Fruit fly (Drosophila melanogaster) whole organism, embryonic: ENCODE results near the gene geko.

Experiments used
- Abd-B ChIP-seq: fragments of 200-800 bp; sonication (Bioruptor generic); optimal IDR thresholded peaks from 2 replicates; lab custom pipeline; 2018; ENCODE audit warnings: missing biosample characterization, mild to moderate bottlenecking, missing genetic modification characterization, moderate library complexity
- Adf1 ChIP-seq: fragments of 200-800 bp; sonication (Bioruptor generic); IDR thresholded peaks from 2 replicates; pipeline ENCODE4 v1.3.6; 2022; ENCODE audit warnings: missing biosample characterization, missing genetic modification characterization
- Antp ChIP-seq: fragments of 200-800 bp; sonication (Bioruptor generic); optimal IDR thresholded peaks from 3 replicates; lab custom pipeline; 2016; ENCODE audit warnings: missing biosample characterization, missing genetic modification characterization
- BtbVII ChIP-seq: fragments of 200-800 bp; sonication (Bioruptor generic); optimal IDR thresholded peaks from 3 replicates; lab custom pipeline; 2017; ENCODE audit warnings: missing biosample characterization, mild to moderate bottlenecking, missing genetic modification characterization
- CG10274 ChIP-seq: fragments of 200-800 bp; sonication (Bioruptor generic); optimal IDR thresholded peaks from 3 replicates; lab custom pipeline; 2017; ENCODE audit warnings: missing biosample characterization, mild to moderate bottlenecking, missing genetic modification characterization
- CG10543 ChIP-seq: fragments of 200-800 bp; sonication (Bioruptor generic); optimal IDR thresholded peaks from 3 replicates; lab custom pipeline; 2017; ENCODE audit warnings: missing biosample characterization, mild to moderate bottlenecking, missing genetic modification characterization, moderate library complexity
- CG12299 ChIP-seq: fragments of 200-800 bp; sonication (Bioruptor generic); optimal IDR thresholded peaks from 2 replicates; lab custom pipeline; 2018; ENCODE audit warnings: missing biosample characterization, mild to moderate bottlenecking, missing genetic modification characterization
- CG15073 ChIP-seq: fragments of 200-800 bp; sonication (Bioruptor generic); optimal IDR thresholded peaks from 2 replicates; lab custom pipeline; 2016; ENCODE audit warnings: missing biosample characterization, missing genetic modification characterization
- CG17385 ChIP-seq: fragments of 200-800 bp; sonication (Bioruptor generic); optimal IDR thresholded peaks from 3 replicates; lab custom pipeline; 2018; ENCODE audit warnings: missing biosample characterization, mild to moderate bottlenecking, missing genetic modification characterization
- CG3847 ChIP-seq: fragments of 200-800 bp; sonication (Bioruptor generic); IDR thresholded peaks from 2 replicates; pipeline ENCODE4 v1.3.6; 2022; ENCODE audit warnings: missing biosample characterization, missing genetic modification characterization
- CG4328 ChIP-seq: fragments of 200-800 bp; sonication (Bioruptor generic); optimal IDR thresholded peaks from 3 replicates; lab custom pipeline; 2017; ENCODE audit warnings: missing biosample characterization, missing genetic modification reagents, missing genetic modification characterization
- CG4424 ChIP-seq: fragments of 200-800 bp; sonication (Bioruptor generic); optimal IDR thresholded peaks from 3 replicates; lab custom pipeline; 2016; ENCODE audit warnings: missing biosample characterization, missing genetic modification characterization
- CG6813 ChIP-seq: fragments of 200-800 bp; sonication (Bioruptor generic); optimal IDR thresholded peaks from 2 replicates; lab custom pipeline; 2017; ENCODE audit warnings: missing biosample characterization, missing genetic modification characterization, mild to moderate bottlenecking, moderate library complexity, missing genetic modification reagents
- CG8388 ChIP-seq: fragments of 200-800 bp; sonication (Bioruptor generic); optimal IDR thresholded peaks from 2 replicates; lab custom pipeline; 2019; ENCODE audit warnings: missing biosample characterization, mild to moderate bottlenecking, missing genetic modification characterization, moderate library complexity
- CG9437 ChIP-seq: fragments of 200-800 bp; sonication (Bioruptor generic); optimal IDR thresholded peaks from 2 replicates; lab custom pipeline; 2018; ENCODE audit warnings: missing biosample characterization, mild to moderate bottlenecking, missing genetic modification characterization
- Chrac-16 ChIP-seq: fragments of 200-800 bp; sonication (Bioruptor generic); optimal IDR thresholded peaks from 3 replicates; lab custom pipeline; 2016; ENCODE audit warnings: missing biosample characterization, missing genetic modification characterization
- E2f2 ChIP-seq: fragments of 200-800 bp; sonication (Bioruptor generic); IDR thresholded peaks from 2 replicates; pipeline ENCODE4 v1.3.6; 2022; ENCODE audit warnings: missing biosample characterization, missing genetic modification characterization
- HLH54F ChIP-seq: fragments of 200-800 bp; sonication (Bioruptor generic); optimal IDR thresholded peaks from 3 replicates; lab custom pipeline; 2016; ENCODE audit warnings: missing biosample characterization, missing genetic modification characterization
- HLHmδ ChIP-seq: fragments of 200-800 bp; sonication (Bioruptor generic); optimal IDR thresholded peaks from 2 replicates; lab custom pipeline; 2018; ENCODE audit warnings: missing biosample characterization, mild to moderate bottlenecking, missing genetic modification characterization, moderate library complexity
- Hmx ChIP-seq: fragments of 200-800 bp; sonication (Bioruptor generic); optimal IDR thresholded peaks from 2 replicates; lab custom pipeline; 2016; ENCODE audit warnings: missing biosample characterization, missing genetic modification characterization
- Hr51 ChIP-seq, 2 experiments: fragments of 200-800 bp; sonication (Bioruptor generic); optimal IDR thresholded peaks; 2 replicates in 1 of 2; 3 replicates in 1 of 2; lab custom pipeline; 2016 to 2018; ENCODE audit warnings: missing biosample characterization in 2 of 2, missing genetic modification characterization in 2 of 2, mild to moderate bottlenecking in 1 of 2, moderate library complexity in 1 of 2
- Rfx ChIP-seq: fragments of 200-800 bp; sonication (Bioruptor generic); IDR thresholded peaks from 2 replicates; pipeline ENCODE4 v1.3.6; 2022; ENCODE audit warnings: missing biosample characterization, missing genetic modification characterization
- Side ChIP-seq: fragments of 200-800 bp; sonication (Bioruptor generic); optimal IDR thresholded peaks from 2 replicates; lab custom pipeline; 2016; ENCODE audit warnings: missing biosample characterization, missing genetic modification characterization
- Sry-δ ChIP-seq: fragments of 200-800 bp; sonication (Bioruptor generic); optimal IDR thresholded peaks from 2 replicates; lab custom pipeline; 2016; ENCODE audit warnings: missing biosample characterization, missing genetic modification characterization
- Xbp1 ChIP-seq: fragments of 200-800 bp; sonication (Bioruptor generic); optimal IDR thresholded peaks from 3 replicates; lab custom pipeline; 2016; ENCODE audit warnings: missing biosample characterization, mild to moderate bottlenecking, missing genetic modification characterization
- abd-A ChIP-seq: fragments of 200-800 bp; sonication (Bioruptor generic); optimal IDR thresholded peaks from 3 replicates; lab custom pipeline; 2019; ENCODE audit warnings: missing biosample characterization, mild to moderate bottlenecking, missing genetic modification characterization, moderate library complexity
- br ChIP-seq: fragments of >200 bp; optimal IDR thresholded peaks from 2 replicates; lab custom pipeline; 2017
- cas ChIP-seq: fragments of 200-800 bp; sonication (Bioruptor generic); IDR thresholded peaks from 2 replicates; pipeline ENCODE4 v1.3.6; 2022; ENCODE audit warnings: missing biosample characterization, missing genetic modification characterization
- croc ChIP-seq: fragments of 200-800 bp; sonication (Bioruptor generic); conservative IDR thresholded peaks from 3 replicates; pipeline ENCODE4 v1.3.6; 2022; ENCODE audit warnings: missing biosample characterization, missing genetic modification characterization
- da ChIP-seq: fragments of 200-800 bp; sonication (Bioruptor generic); optimal IDR thresholded peaks from 2 replicates; lab custom pipeline; 2016; ENCODE audit warnings: missing biosample characterization, missing genetic modification characterization
- dati ChIP-seq: fragments of 200-800 bp; sonication (Bioruptor generic); IDR thresholded peaks from 2 replicates; pipeline ENCODE4 v1.3.6; 2022; ENCODE audit warnings: missing biosample characterization, missing genetic modification characterization
- dmrt99B ChIP-seq: fragments of 200-800 bp; sonication (Bioruptor generic); optimal IDR thresholded peaks from 2 replicates; lab custom pipeline; 2018; ENCODE audit warnings: missing biosample characterization, mild to moderate bottlenecking, missing genetic modification characterization, moderate library complexity
- emc ChIP-seq: fragments of 200-800 bp; sonication (Bioruptor generic); optimal IDR thresholded peaks from 2 replicates; lab custom pipeline; 2016; ENCODE audit warnings: missing biosample characterization, missing genetic modification characterization
- en ChIP-seq: fragments of 200-800 bp; sonication (Bioruptor generic); optimal IDR thresholded peaks from 2 replicates; lab custom pipeline; 2016; ENCODE audit warnings: missing biosample characterization, missing genetic modification characterization
- ewg ChIP-seq: fragments of 200-800 bp; sonication (Bioruptor generic); optimal IDR thresholded peaks from 3 replicates; lab custom pipeline; 2017; ENCODE audit warnings: mild to moderate bottlenecking, missing biosample characterization, missing genetic modification reagents, missing genetic modification characterization
- hth ChIP-seq: fragments of >200 bp; optimal IDR thresholded peaks from 2 replicates; lab custom pipeline; 2017; ENCODE audit warnings: inconsistent platforms
- inv ChIP-seq: fragments of 200-800 bp; sonication (Bioruptor generic); IDR thresholded peaks from 2 replicates; pipeline ENCODE4 v1.3.6; 2022; ENCODE audit warnings: missing biosample characterization, missing genetic modification characterization; ENCODE audit not compliant: partially characterized antibody
- klu ChIP-seq: fragments of 200-800 bp; sonication (Bioruptor generic); IDR thresholded peaks from 2 replicates; pipeline ENCODE4 v1.3.6; 2022; ENCODE audit warnings: missing biosample characterization, missing genetic modification characterization
- peb ChIP-seq: fragments of 200-800 bp; sonication (Bioruptor generic); IDR thresholded peaks from 2 replicates; pipeline ENCODE4 v1.3.6; 2022; ENCODE audit warnings: missing biosample characterization, missing genetic modification characterization
- pfk ChIP-seq: fragments of 200-800 bp; sonication (Bioruptor generic); optimal IDR thresholded peaks from 2 replicates; lab custom pipeline; 2018; ENCODE audit warnings: missing biosample characterization, mild to moderate bottlenecking, missing genetic modification characterization, moderate library complexity
- pzg ChIP-seq: fragments of 200-800 bp; sonication (Bioruptor generic); optimal IDR thresholded peaks from 3 replicates; lab custom pipeline; 2018; ENCODE audit warnings: missing biosample characterization, mild to moderate bottlenecking, missing genetic modification characterization, moderate library complexity
- run ChIP-seq: fragments of 200-800 bp; sonication (Bioruptor generic); optimal IDR thresholded peaks from 3 replicates; lab custom pipeline; 2018; ENCODE audit warnings: missing biosample characterization, mild to moderate bottlenecking, missing genetic modification characterization
- scrt ChIP-seq: fragments of 200-800 bp; sonication (Bioruptor generic); optimal IDR thresholded peaks from 2 replicates; lab custom pipeline; 2018; ENCODE audit warnings: missing biosample characterization, mild to moderate bottlenecking, missing genetic modification characterization, moderate library complexity
- sima ChIP-seq: fragments of 200-800 bp; sonication (Bioruptor generic); optimal IDR thresholded peaks from 2 replicates; lab custom pipeline; 2016; ENCODE audit warnings: missing biosample characterization, missing genetic modification characterization
- sna ChIP-seq: fragments of 200-800 bp; sonication (Bioruptor generic); IDR thresholded peaks from 2 replicates; pipeline ENCODE4 v1.3.6; 2022; ENCODE audit warnings: missing biosample characterization, missing genetic modification characterization; ENCODE audit not compliant: partially characterized antibody
- so ChIP-seq: fragments of 200-800 bp; sonication (Bioruptor generic); IDR thresholded peaks from 3 replicates; pipeline ENCODE4 v1.3.6; 2022; ENCODE audit warnings: missing biosample characterization, missing genetic modification characterization
- ssp ChIP-seq: fragments of 200-800 bp; sonication (Bioruptor generic); IDR thresholded peaks from 2 replicates; pipeline ENCODE4 v1.3.6; 2022; ENCODE audit warnings: missing biosample characterization, missing genetic modification characterization
- trem ChIP-seq: fragments of 200-800 bp; optimal IDR thresholded peaks from 3 replicates; lab custom pipeline; 2019; ENCODE audit warnings: missing biosample characterization, mild to moderate bottlenecking, missing genetic modification characterization, moderate library complexity
- zen2 ChIP-seq: fragments of 200-800 bp; sonication (Bioruptor generic); IDR thresholded peaks from 3 replicates; pipeline ENCODE4 v1.3.6; 2022; ENCODE audit warnings: missing biosample characterization, missing genetic modification characterization; ENCODE audit not compliant: partially characterized antibody
- zf30C ChIP-seq: fragments of 200-800 bp; sonication (Bioruptor generic); optimal IDR thresholded peaks from 3 replicates; lab custom pipeline; 2018; ENCODE audit warnings: missing biosample characterization, mild to moderate bottlenecking, missing genetic modification characterization

The geko gene

DNA sequence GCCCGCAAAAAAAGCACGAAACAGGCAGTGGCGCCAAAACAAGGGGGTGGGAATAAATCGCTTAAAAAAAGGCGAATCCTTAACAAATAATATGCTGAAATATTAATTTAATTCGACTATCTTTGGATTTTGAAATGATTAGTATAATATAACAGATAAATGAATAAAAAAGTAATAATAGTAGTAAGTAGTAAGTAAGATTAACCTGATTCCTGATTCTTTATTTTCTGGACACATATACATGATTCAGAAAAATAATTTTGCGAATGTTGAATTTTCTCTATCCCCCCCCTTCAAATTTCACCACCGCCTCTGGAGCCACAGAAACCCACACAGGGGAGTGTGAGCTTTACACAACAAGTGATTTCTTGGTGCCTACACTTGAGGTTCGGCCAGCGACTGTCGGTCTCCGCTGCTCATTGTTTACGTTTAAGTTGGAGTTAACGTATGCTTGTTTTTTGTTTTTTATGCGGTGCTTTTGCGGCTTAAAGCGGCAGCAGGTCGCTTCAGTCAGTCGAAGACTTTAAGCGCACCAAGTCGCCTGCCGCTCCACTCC lies 9.3 kb downstream of the geko start, which contains the start of gene CG7330 (continued):
- TF ChIP-seq so (GFP tag; lab: Robert Waterston, UW) (peak; percentile 94; the same call in 2 of the 3 replicates), croc (GFP tag; lab: Robert Waterston, UW) (peak; percentile 81), HLHmδ (no peak), da (GFP tag; lab: Kevin White, UChicago) (no peak), CG10274 (GFP tag; lab: Kevin White, UChicago) (peak; percentile 61), Xbp1 (GFP tag; lab: Kevin White, UChicago) (peak; percentile 91), CG15073 (GFP tag; lab: Kevin White, UChicago) (no peak), cas (GFP tag; lab: Robert Waterston, UW) (peak; percentile 63; the same call in 1 of the 2 replicates), Adf1 (GFP tag; lab: Robert Waterston, UW) (peak; percentile 56), Hr51 (GFP tag; optimal IDR thresholded peaks at IDR 0.05; lab: Kevin White, UChicago) (peak; percentile 39 to 99), dmrt99B (tag; lab: Kevin White, UChicago) (peak; percentile 99), CG10543 (GFP tag; lab: Kevin White, UChicago) (peak; percentile 89), CG12299 (tag; lab: Kevin White, UChicago) (peak; percentile 87), emc (GFP tag; lab: Kevin White, UChicago) (no peak), scrt (GFP tag; lab: Kevin White, UChicago) (peak; percentile 89), en (GFP tag; lab: Kevin White, UChicago) (no peak), peb (GFP tag; lab: Robert Waterston, UW) (peak; percentile 68; the same call in 1 of the 2 replicates), CG3847 (GFP tag; lab: Robert Waterston, UW) (peak; percentile 85), Abd-B (GFP tag; lab: Kevin White, UChicago) (peak; percentile 92), CG8388 (peak; percentile 90), abd-A (tag; lab: Kevin White, UChicago) (no peak), Chrac-16 (GFP tag; lab: Kevin White, UChicago) (peak; percentile 88), CG9437 (peak; percentile 91), sima (GFP tag; lab: Kevin White, UChicago) (no peak), E2f2 (GFP tag; lab: Robert Waterston, UW) (peak; percentile 66), klu (GFP tag; lab: Robert Waterston, UW) (peak; percentile 82), trem (tag; lab: Kevin White, UChicago) (peak; percentile 63), CG4328 (GFP tag; lab: Kevin White, UChicago) (peak; percentile 86), Sry-δ (GFP tag; lab: Kevin White, UChicago) (peak; percentile 3), CG4424 (GFP tag; lab: Kevin White, UChicago) (peak; percentile 90), zen2 (GFP tag; lab: Robert Waterston, UW) (no peak), Rfx (GFP tag; lab: Robert Waterston, UW) (peak; percentile 78), Side (GFP tag; lab: Kevin White, UChicago) (peak; percentile 25), run (tag; lab: Kevin White, UChicago) (peak; percentile 95), inv (GFP tag; lab: Robert Waterston, UW) (no peak), hth (lab: Kevin White, UChicago) (no peak), CG17385 (GFP tag; lab: Kevin White, UChicago) (peak; percentile 90), CG6813 (peak; percentile 84), Antp (peak; percentile 31), dati (GFP tag; lab: Robert Waterston, UW) (no peak; the same call in 1 of the 2 replicates), BtbVII (GFP tag; lab: Kevin White, UChicago) (peak; percentile 91), ewg (GFP tag; lab: Kevin White, UChicago) (peak; percentile 88), br (lab: Kevin White, UChicago) (no peak), ssp (peak; percentile 81; the same call in 1 of the 2 replicates), pzg (GFP tag; lab: Kevin White, UChicago) (no peak), pfk (GFP tag; lab: Kevin White, UChicago) (no peak), sna (no peak), zf30C (GFP tag; lab: Kevin White, UChicago) (no peak), HLH54F (peak; percentile 31), Hmx (GFP tag; lab: Kevin White, UChicago) (peak; percentile 64)
